Fruit fly (Drosophila melanogaster): ENCODE measurements around the gene CG18788.

CG18788 gene

dm6 chr2L:12010877-12011666 lies 22.9 kb upstream of the CG18788 start (continued):
- no peak for TF ChIP-seq Abd-B (GFP tag; optimal IDR thresholded peaks at IDR 0.05)

dm6 chr2L:12011682-12012655 lies 22.0 kb upstream of the CG18788 start:
- TF ChIP-seq Hr83 (GFP tag; optimal IDR thresholded peaks at IDR 0.05; ENCODE audit: poor library complexity, severe bottlenecking) (peak; percentile 98), CG9705 (GFP tag; optimal IDR thresholded peaks at IDR 0.05) (peak; percentile 57), tai (GFP tag; optimal IDR thresholded peaks at IDR 0.05) (no peak), GATAd (GFP tag; optimal IDR thresholded peaks at IDR 0.05) (no peak), OdsH (GFP tag; optimal IDR thresholded peaks at IDR 0.05) (peak; percentile 74), foxo (GFP tag; optimal IDR thresholded peaks at IDR 0.05) (peak; percentile 66 to 88), Hnf4 (GFP tag; optimal IDR thresholded peaks at IDR 0.05) (peak; percentile 73), sv (GFP tag; optimal IDR thresholded peaks at IDR 0.05) (peak; percentile 59), usp (GFP tag; optimal IDR thresholded peaks at IDR 0.05) (no peak), lola (GFP tag; optimal IDR thresholded peaks at IDR 0.05) (no peak), brk (GFP tag; optimal IDR thresholded peaks at IDR 0.05) (no peak), CrebA (GFP tag; optimal IDR thresholded peaks at IDR 0.05; ENCODE audit: borderline replicate concordance) (no peak), Vsx2 (GFP tag; optimal IDR thresholded peaks at IDR 0.05; ENCODE audit: partially characterized antibody) (no peak), Sp1 (GFP tag; optimal IDR thresholded peaks at IDR 0.05) (peak; percentile 68), psq (GFP tag; optimal IDR thresholded peaks at IDR 0.05) (peak; percentile 65), CG32264 (GFP tag; optimal IDR thresholded peaks at IDR 0.05) (peak; percentile 60), dsf (GFP tag; optimal IDR thresholded peaks at IDR 0.05; ENCODE audit: borderline replicate concordance) (no peak), br (GFP tag; optimal IDR thresholded peaks at IDR 0.05) (peak; percentile 87), dmrt93B (GFP tag; optimal IDR thresholded peaks at IDR 0.05) (peak; percentile 51), fru (GFP tag; optimal IDR thresholded peaks at IDR 0.05) (peak; percentile 91), h (GFP tag; optimal IDR thresholded peaks at IDR 0.05) (peak; percentile 96), ey (GFP tag; optimal IDR thresholded peaks at IDR 0.05) (peak; percentile 76), Myc (optimal IDR thresholded peaks at IDR 0.05) (no peak), Abd-B (GFP tag; optimal IDR thresholded peaks at IDR 0.05) (no peak), pan (optimal IDR thresholded peaks at IDR 0.05) (no peak), rgr (GFP tag; optimal IDR thresholded peaks at IDR 0.05) (peak; percentile 66), Dfd (GFP tag; optimal IDR thresholded peaks at IDR 0.05) (no peak), HLH106 (tag; optimal IDR thresholded peaks at IDR 0.05) (peak; percentile 82), N (GFP tag; optimal IDR thresholded peaks at IDR 0.05) (no peak), sage (GFP tag; optimal IDR thresholded peaks at IDR 0.05) (no peak), woc (GFP tag; optimal IDR thresholded peaks at IDR 0.05) (peak; percentile 91), Hr78 (GFP tag; optimal IDR thresholded peaks at IDR 0.05) (no peak), Jra (GFP tag; optimal IDR thresholded peaks at IDR 0.05) (peak; percentile 61), Dif (GFP tag; optimal IDR thresholded peaks at IDR 0.05; ENCODE audit: partially characterized antibody) (no peak), dl (GFP tag; optimal IDR thresholded peaks at IDR 0.05; ENCODE audit: insufficient read depth in 1 of 2, partially characterized antibody in 2 of 2) (peak; percentile 69 to 78), jim (GFP tag; optimal IDR thresholded peaks at IDR 0.05) (no peak), Mio (GFP tag; optimal IDR thresholded peaks at IDR 0.05) (no peak), Rel (GFP tag; optimal IDR thresholded peaks at IDR 0.05) (no peak), Rel (tag; optimal IDR thresholded peaks at IDR 0.05) (peak; percentile 94)

All from whole organism, wandering third instar larva.